Fruit fly (Drosophila melanogaster) whole organism, embryonic: ENCODE measurements around the gene gpp.
A peak's percentile ranks its signal among the peaks of the same experiment; 100 is the strongest.

Experiments used
- Ada2b ChIP-seq: fragments of 200-800 bp; sonication (Bioruptor generic); IDR thresholded peaks from 2 replicates; pipeline ENCODE4 v1.3.6; 2022; ENCODE audit warnings: missing biosample characterization, missing genetic modification characterization
- C15 ChIP-seq: fragments of 200-800 bp; sonication (Bioruptor generic); IDR thresholded peaks from 3 replicates; pipeline ENCODE4 v1.3.6; 2022; ENCODE audit warnings: missing biosample characterization, missing genetic modification characterization
- CG1233 ChIP-seq: fragments of 200-800 bp; sonication (Bioruptor generic); optimal IDR thresholded peaks from 4 replicates; lab custom pipeline; 2018; ENCODE audit warnings: missing biosample characterization, mild to moderate bottlenecking, missing genetic modification characterization
- CG12391 ChIP-seq: fragments of 200-800 bp; sonication (Bioruptor generic); optimal IDR thresholded peaks from 3 replicates; lab custom pipeline; 2018; ENCODE audit warnings: missing biosample characterization, mild to moderate bottlenecking, missing genetic modification characterization, moderate library complexity
- CG16815 ChIP-seq: fragments of 200-800 bp; sonication (Bioruptor generic); optimal IDR thresholded peaks from 3 replicates; lab custom pipeline; 2017; ENCODE audit warnings: missing biosample characterization, mild to moderate bottlenecking, missing genetic modification characterization
- CG16863 ChIP-seq: fragments of 200-800 bp; sonication (Bioruptor generic); optimal IDR thresholded peaks from 3 replicates; lab custom pipeline; 2016; ENCODE audit warnings: missing biosample characterization, missing genetic modification characterization
- CG17385 ChIP-seq: fragments of 200-800 bp; sonication (Bioruptor generic); optimal IDR thresholded peaks from 3 replicates; lab custom pipeline; 2018; ENCODE audit warnings: missing biosample characterization, mild to moderate bottlenecking, missing genetic modification characterization
- CG18262 ChIP-seq: fragments of 200-800 bp; optimal IDR thresholded peaks from 3 replicates; lab custom pipeline; 2019; ENCODE audit warnings: missing biosample characterization, mild to moderate bottlenecking, missing genetic modification characterization, moderate library complexity
- CG18619 ChIP-seq: fragments of 200-800 bp; sonication (Bioruptor generic); optimal IDR thresholded peaks from 3 replicates; lab custom pipeline; 2017; ENCODE audit warnings: missing biosample characterization, mild to moderate bottlenecking, missing genetic modification characterization
- CG31388 ChIP-seq: fragments of 200-800 bp; sonication (Bioruptor generic); optimal IDR thresholded peaks from 2 replicates; lab custom pipeline; 2016; ENCODE audit warnings: missing biosample characterization, missing genetic modification characterization
- CG3163 ChIP-seq: fragments of 200-800 bp; sonication (Bioruptor generic); optimal IDR thresholded peaks from 3 replicates; lab custom pipeline; 2016; ENCODE audit warnings: missing biosample characterization, missing genetic modification characterization
- CG3407 ChIP-seq: fragments of 200-800 bp; sonication (Bioruptor generic); optimal IDR thresholded peaks from 2 replicates; lab custom pipeline; 2018; ENCODE audit warnings: missing biosample characterization, mild to moderate bottlenecking, missing genetic modification characterization
- CG34422 ChIP-seq: fragments of 200-800 bp; sonication (Bioruptor generic); IDR thresholded peaks from 3 replicates; pipeline ENCODE4 v1.3.6; 2022; ENCODE audit warnings: missing biosample characterization, missing genetic modification characterization
- CG3847 ChIP-seq: fragments of 200-800 bp; sonication (Bioruptor generic); IDR thresholded peaks from 2 replicates; pipeline ENCODE4 v1.3.6; 2022; ENCODE audit warnings: missing biosample characterization, missing genetic modification characterization
- CG4282 ChIP-seq: fragments of 200-800 bp; sonication (Bioruptor generic); optimal IDR thresholded peaks from 2 replicates; lab custom pipeline; 2016; ENCODE audit warnings: missing biosample characterization, missing genetic modification characterization
- CG4360 ChIP-seq: fragments of 200-800 bp; sonication (Bioruptor generic); IDR thresholded peaks from 2 replicates; pipeline ENCODE4 v1.3.6; 2022; ENCODE audit warnings: missing biosample characterization, missing genetic modification characterization
- CG6689 ChIP-seq: fragments of 200-800 bp; sonication (Bioruptor generic); IDR thresholded peaks from 2 replicates; pipeline ENCODE4 v1.3.6; 2022; ENCODE audit warnings: missing biosample characterization, missing genetic modification characterization
- CG6765 ChIP-seq: fragments of 200-800 bp; sonication (Bioruptor generic); optimal IDR thresholded peaks from 3 replicates; lab custom pipeline; 2017; ENCODE audit warnings: missing biosample characterization, mild to moderate bottlenecking, missing genetic modification characterization
- CG9932 ChIP-seq: fragments of 200-800 bp; sonication (Bioruptor generic); IDR thresholded peaks from 2 replicates; pipeline ENCODE4 v1.3.6; 2022; ENCODE audit warnings: missing biosample characterization, missing genetic modification characterization
- Dek ChIP-seq: fragments of 200-800 bp; sonication (Bioruptor generic); optimal IDR thresholded peaks from 3 replicates; lab custom pipeline; 2019; ENCODE audit warnings: missing biosample characterization, mild to moderate bottlenecking, missing genetic modification characterization, moderate library complexity
- Doc3 ChIP-seq: fragments of 200-800 bp; sonication (Bioruptor generic); IDR thresholded peaks from 3 replicates; pipeline ENCODE4 v1.3.6; 2022; ENCODE audit warnings: missing biosample characterization, missing genetic modification characterization; ENCODE audit not compliant: partially characterized antibody
- Ets65A ChIP-seq: fragments of 200-800 bp; sonication (Bioruptor generic); peaks from one replicate; lab custom pipeline; 2016; ENCODE audit warnings: missing biosample characterization, missing genetic modification characterization
- HLH3B ChIP-seq: fragments of 200-800 bp; sonication (Bioruptor generic); IDR thresholded peaks from 2 replicates; pipeline ENCODE4 v1.3.6; 2022; ENCODE audit warnings: missing biosample characterization, missing genetic modification characterization
- Hand ChIP-seq: fragments of 200-800 bp; sonication (Bioruptor generic); optimal IDR thresholded peaks from 2 replicates; lab custom pipeline; 2017; ENCODE audit warnings: mild to moderate bottlenecking, missing biosample characterization, missing genetic modification reagents, missing genetic modification characterization
- Hmr ChIP-seq: fragments of 200-800 bp; sonication (Bioruptor generic); optimal IDR thresholded peaks from 3 replicates; lab custom pipeline; 2017; ENCODE audit warnings: mild to moderate bottlenecking, missing biosample characterization, missing genetic modification reagents, missing genetic modification characterization
- Hmx ChIP-seq: fragments of 200-800 bp; sonication (Bioruptor generic); optimal IDR thresholded peaks from 2 replicates; lab custom pipeline; 2016; ENCODE audit warnings: missing biosample characterization, missing genetic modification characterization
- Hr3 ChIP-seq: fragments of 200-800 bp; sonication (Bioruptor generic); optimal IDR thresholded peaks from 3 replicates; lab custom pipeline; 2016; ENCODE audit warnings: missing biosample characterization, missing genetic modification characterization
- Hsf ChIP-seq: fragments of 200-800 bp; sonication (Bioruptor generic); optimal IDR thresholded peaks from 3 replicates; lab custom pipeline; 2016; ENCODE audit warnings: missing biosample characterization, missing genetic modification characterization
- Mes4 ChIP-seq: fragments of 200-800 bp; sonication (Bioruptor generic); optimal IDR thresholded peaks from 2 replicates; lab custom pipeline; 2016; ENCODE audit warnings: missing biosample characterization, missing genetic modification characterization
- NFAT ChIP-seq: fragments of 200-800 bp; sonication (Bioruptor generic); IDR thresholded peaks from 2 replicates; pipeline ENCODE4 v1.3.6; 2022; ENCODE audit warnings: missing biosample characterization, missing genetic modification characterization
- NK7.1 ChIP-seq: fragments of 200-800 bp; sonication (Bioruptor generic); optimal IDR thresholded peaks from 3 replicates; lab custom pipeline; 2016; ENCODE audit warnings: missing biosample characterization, missing genetic modification characterization
- Nf-YC ChIP-seq: fragments of 200-800 bp; optimal IDR thresholded peaks from 3 replicates; lab custom pipeline; 2019; ENCODE audit warnings: missing biosample characterization, mild to moderate bottlenecking, missing genetic modification characterization, moderate library complexity
- Poxn ChIP-seq: fragments of 200-800 bp; sonication (Bioruptor generic); IDR thresholded peaks from 2 replicates; pipeline ENCODE4 v1.3.6; 2022; ENCODE audit warnings: missing biosample characterization, missing genetic modification characterization
- Spps ChIP-seq: fragments of 200-800 bp; sonication (Bioruptor generic); optimal IDR thresholded peaks from 2 replicates; lab custom pipeline; 2018; ENCODE audit warnings: missing biosample characterization, mild to moderate bottlenecking, missing genetic modification characterization
- ara ChIP-seq: fragments of 200-800 bp; sonication (Bioruptor generic); IDR thresholded peaks from 2 replicates; pipeline ENCODE4 v1.3.6; 2022; ENCODE audit warnings: missing biosample characterization, missing genetic modification characterization
- bigmax ChIP-seq: fragments of 200-800 bp; sonication (Bioruptor generic); optimal IDR thresholded peaks from 2 replicates; lab custom pipeline; 2018; ENCODE audit warnings: missing biosample characterization, mild to moderate bottlenecking, missing genetic modification characterization
- cas ChIP-seq: fragments of 200-800 bp; sonication (Bioruptor generic); IDR thresholded peaks from 2 replicates; pipeline ENCODE4 v1.3.6; 2022; ENCODE audit warnings: missing biosample characterization, missing genetic modification characterization
- chinmo ChIP-seq: fragments of 200-800 bp; sonication (Bioruptor generic); IDR thresholded peaks from 4 replicates; pipeline ENCODE4 v1.3.6; 2022; ENCODE audit warnings: missing biosample characterization, missing genetic modification characterization; ENCODE audit not compliant: partially characterized antibody
- disco-r ChIP-seq: fragments of 200-800 bp; sonication (Bioruptor generic); optimal IDR thresholded peaks from 2 replicates; lab custom pipeline; 2016; ENCODE audit warnings: missing biosample characterization, missing genetic modification characterization
- ems ChIP-seq: fragments of 200-800 bp; sonication (Bioruptor generic); optimal IDR thresholded peaks from 3 replicates; lab custom pipeline; 2016; ENCODE audit warnings: missing biosample characterization, missing genetic modification characterization
- fd102C ChIP-seq: fragments of 200-800 bp; sonication (Bioruptor generic); optimal IDR thresholded peaks from 2 replicates; lab custom pipeline; 2018; ENCODE audit warnings: missing biosample characterization, mild to moderate bottlenecking, missing genetic modification characterization, moderate library complexity
- fu2 ChIP-seq: fragments of 200-800 bp; sonication (Bioruptor generic); optimal IDR thresholded peaks from 2 replicates; lab custom pipeline; 2016; ENCODE audit warnings: missing biosample characterization, missing genetic modification characterization
- gem ChIP-seq: fragments of 200-800 bp; sonication (Bioruptor generic); optimal IDR thresholded peaks from 2 replicates; lab custom pipeline; 2019; ENCODE audit warnings: missing biosample characterization, mild to moderate bottlenecking, missing genetic modification characterization, moderate library complexity
- ken ChIP-seq: fragments of 200-800 bp; sonication (Bioruptor generic); IDR thresholded peaks from 3 replicates; pipeline ENCODE4 v1.3.6; 2022; ENCODE audit warnings: missing biosample characterization, missing genetic modification characterization
- p53 ChIP-seq: fragments of 200-800 bp; sonication (Bioruptor generic); optimal IDR thresholded peaks from 2 replicates; lab custom pipeline; 2016; ENCODE audit warnings: missing biosample characterization, missing genetic modification characterization
- pita ChIP-seq: fragments of 200-800 bp; sonication (Bioruptor generic); optimal IDR thresholded peaks from 2 replicates; lab custom pipeline; 2017; ENCODE audit warnings: missing biosample characterization, mild to moderate bottlenecking, missing genetic modification characterization
- salm ChIP-seq: fragments of 200-800 bp; sonication (Bioruptor generic); optimal IDR thresholded peaks from 2 replicates; lab custom pipeline; 2018; ENCODE audit warnings: missing biosample characterization, mild to moderate bottlenecking, missing genetic modification characterization
- sim ChIP-seq: fragments of 200-800 bp; sonication (Bioruptor generic); IDR thresholded peaks from 2 replicates; pipeline ENCODE4 v1.3.6; 2022; ENCODE audit warnings: missing biosample characterization, missing genetic modification characterization
- sna ChIP-seq: fragments of 200-800 bp; sonication (Bioruptor generic); IDR thresholded peaks from 2 replicates; pipeline ENCODE4 v1.3.6; 2022; ENCODE audit warnings: missing biosample characterization, missing genetic modification characterization; ENCODE audit not compliant: partially characterized antibody
- stc ChIP-seq: fragments of 200-800 bp; sonication (Bioruptor generic); IDR thresholded peaks from 2 replicates; pipeline ENCODE4 v1.3.6; 2022; ENCODE audit warnings: missing biosample characterization, missing genetic modification characterization
- tna ChIP-seq: fragments of 200-800 bp; sonication (Bioruptor generic); IDR thresholded peaks from 2 replicates; pipeline ENCODE4 v1.3.6; 2022; ENCODE audit warnings: missing biosample characterization, missing genetic modification characterization; ENCODE audit not compliant: partially characterized antibody
- tx ChIP-seq: fragments of 200-800 bp; sonication (Bioruptor generic); optimal IDR thresholded peaks from 2 replicates; lab custom pipeline; 2016; ENCODE audit warnings: missing biosample characterization, missing genetic modification characterization

Gene gpp

dm6 chr3R:6416242-6416641, 9.6 kb downstream of the gpp start (continued):
- TF ChIP-seq HLH3B (GFP tag; lab: Robert Waterston, UW) (peak; percentile 85), CG18262 (tag; lab: Kevin White, UChicago) (peak; percentile 57), CG12391 (tag; lab: Kevin White, UChicago) (peak; percentile 57), Doc3 (GFP tag; lab: Robert Waterston, UW) (no peak), Mes4 (GFP tag; lab: Kevin White, UChicago) (peak; percentile 30), CG31388 (GFP tag; lab: Kevin White, UChicago) (no peak), CG6765 (GFP tag; lab: Kevin White, UChicago) (peak; percentile 75), chinmo (no peak), sna (GFP tag; lab: Robert Waterston, UW) (no peak), stc (peak; percentile 81), fd102C (GFP tag; lab: Kevin White, UChicago) (no peak), CG16863 (peak; percentile 48), Nf-YC (peak; percentile 12), Hsf (GFP tag; lab: Kevin White, UChicago) (peak; percentile 78), CG4360 (GFP tag; lab: Robert Waterston, UW) (peak; percentile 70), CG9932 (GFP tag; lab: Robert Waterston, UW) (peak; percentile 73), Spps (peak; percentile 3), tx (GFP tag; lab: Kevin White, UChicago) (peak; percentile 36), Hmr (peak; percentile 93), Poxn (GFP tag; lab: Robert Waterston, UW) (no peak), Ada2b (peak; percentile 77), p53 (GFP tag; lab: Kevin White, UChicago) (peak; percentile 4), salm (tag; lab: Kevin White, UChicago) (no peak), pita (no peak), Dek (tag; lab: Kevin White, UChicago) (peak; percentile 59), NFAT (GFP tag; lab: Robert Waterston, UW) (peak; percentile 63), ara (peak; percentile 70; the same call in 1 of the 2 replicates), Hr3 (peak; percentile 51), Hand (GFP tag; lab: Kevin White, UChicago) (peak; percentile 91), fu2 (GFP tag; lab: Kevin White, UChicago) (peak; percentile 41), CG34422 (peak; percentile 89), CG3847 (GFP tag; lab: Robert Waterston, UW) (peak; percentile 73), gem (peak; percentile 80), ken (GFP tag; lab: Robert Waterston, UW) (peak; percentile 73; the same call in 2 of the 3 replicates), ems (GFP tag; lab: Kevin White, UChicago) (peak; percentile 64), CG17385 (peak; percentile 67), CG3407 (GFP tag; lab: Kevin White, UChicago) (peak; percentile 35), CG4282 (GFP tag; lab: Kevin White, UChicago) (peak; percentile 24), disco-r (GFP tag; lab: Kevin White, UChicago) (peak; percentile 35), C15 (peak; percentile 66; the same call in 1 of the 3 replicates), CG16815 (GFP tag; lab: Kevin White, UChicago) (peak; percentile 46), bigmax (GFP tag; lab: Kevin White, UChicago) (no peak), Ets65A (GFP tag; lab: Kevin White, UChicago) (peak; percentile 95), CG3163 (GFP tag; lab: Kevin White, UChicago) (peak; percentile 32), CG1233 (GFP tag; lab: Kevin White, UChicago) (peak; percentile 66), Hmx (GFP tag; lab: Kevin White, UChicago) (no peak), tna (no peak), NK7.1 (GFP tag; lab: Kevin White, UChicago) (peak; percentile 76), CG6689 (peak; percentile 77), cas (GFP tag; lab: Robert Waterston, UW) (peak; percentile 33; the same call in 1 of the 2 replicates), CG18619 (peak; percentile 75), sim (GFP tag; lab: Robert Waterston, UW) (no peak)
